Fruit fly (Drosophila melanogaster): Measurements from ENCODE around the gene skd.
A peak's percentile ranks its signal among the peaks of the same experiment; 100 is the strongest.

skd gene

dm6 chr3L:20950136-20950499, 77.1 kb downstream of the skd start (continued):
- TF ChIP-seq sob (GFP tag; IDR thresholded peaks at IDR 0.05) (no peak), CG13624 (GFP tag; optimal IDR thresholded peaks at IDR 0.05) (no peak), Fer3 (tag; optimal IDR thresholded peaks at IDR 0.05) (peak; percentile 11), CG1529 (GFP tag; optimal IDR thresholded peaks at IDR 0.05) (peak; percentile 61), CG10979 (tag; optimal IDR thresholded peaks at IDR 0.05) (peak; percentile 88), tap (tag; optimal IDR thresholded peaks at IDR 0.05) (peak; percentile 64), CG12071 (GFP tag; optimal IDR thresholded peaks at IDR 0.05) (no peak), kah (GFP tag; optimal IDR thresholded peaks at IDR 0.05) (peak; percentile 31), toy (GFP tag; IDR thresholded peaks at IDR 0.05) (no peak), onecut (GFP tag; IDR thresholded peaks at IDR 0.05) (peak; percentile 22; the same call in 1 of the 2 replicates), unc-4 (GFP tag; IDR thresholded peaks at IDR 0.05; ENCODE audit: partially characterized antibody) (no peak), CG8281 (tag; optimal IDR thresholded peaks at IDR 0.05) (peak; percentile 5), CG32772 (GFP tag; IDR thresholded peaks at IDR 0.05) (peak; percentile 39; the same call in 1 of the 2 replicates), ERR (GFP tag; optimal IDR thresholded peaks at IDR 0.05) (no peak), mirr (GFP tag; optimal IDR thresholded peaks at IDR 0.05) (no peak), CG3281 (GFP tag; optimal IDR thresholded peaks at IDR 0.05) (no peak), pros (GFP tag; optimal IDR thresholded peaks at IDR 0.05) (no peak), Chrac-16 (GFP tag; optimal IDR thresholded peaks at IDR 0.05) (peak; percentile 45), exex (tag; optimal IDR thresholded peaks at IDR 0.05) (no peak), nmo (GFP tag; optimal IDR thresholded peaks at IDR 0.05) (peak; percentile 88), TFAM (GFP tag; optimal IDR thresholded peaks at IDR 0.05) (no peak), ro (GFP tag; IDR thresholded peaks at IDR 0.05) (peak; percentile 32; the same call in 1 of the 2 replicates), CG10267 (tag; optimal IDR thresholded peaks at IDR 0.05) (peak; percentile 69), Taf1 (GFP tag; IDR thresholded peaks at IDR 0.05) (no peak), CG3995 (GFP tag; optimal IDR thresholded peaks at IDR 0.05) (no peak), CG2129 (GFP tag; IDR thresholded peaks at IDR 0.05; ENCODE audit: partially characterized antibody) (no peak), CG3847 (GFP tag; IDR thresholded peaks at IDR 0.05) (peak; percentile 15; the same call in 1 of the 2 replicates), CG4854 (GFP tag; optimal IDR thresholded peaks at IDR 0.05) (no peak), CG7745 (tag; optimal IDR thresholded peaks at IDR 0.05) (no peak), CG9932 (GFP tag; IDR thresholded peaks at IDR 0.05) (no peak), CG11085 (GFP tag; IDR thresholded peaks at IDR 0.05) (no peak), abd-A (tag; optimal IDR thresholded peaks at IDR 0.05) (no peak), CG33213 (GFP tag; optimal IDR thresholded peaks at IDR 0.05) (no peak), H2.0 (GFP tag; IDR thresholded peaks at IDR 0.05) (no peak), ham (GFP tag; IDR thresholded peaks at IDR 0.05) (no peak), cato (GFP tag; optimal IDR thresholded peaks at IDR 0.05; ENCODE audit: borderline replicate concordance) (peak; percentile 6), btn (GFP tag; optimal IDR thresholded peaks at IDR 0.05) (no peak), Ptx1 (GFP tag; IDR thresholded peaks at IDR 0.05) (peak; percentile 56; the same call in 1 of the 2 replicates), her (GFP tag; optimal IDR thresholded peaks at IDR 0.05) (no peak), ase (GFP tag; IDR thresholded peaks at IDR 0.05) (peak; percentile 48; the same call in 1 of the 3 replicates), br (optimal IDR thresholded peaks at IDR 0.05) (no peak), CG11398 (GFP tag; optimal IDR thresholded peaks at IDR 0.05) (no peak), Trl (optimal IDR thresholded peaks at IDR 0.05) (no peak), Trl (GFP tag; optimal IDR thresholded peaks at IDR 0.05) (no peak), vnd (GFP tag; IDR thresholded peaks at IDR 0.05; ENCODE audit: partially characterized antibody) (no peak), Usf (GFP tag; optimal IDR thresholded peaks at IDR 0.05) (no peak), HHEX (GFP tag; optimal IDR thresholded peaks at IDR 0.05) (peak; percentile 13), CG6765 (GFP tag; optimal IDR thresholded peaks at IDR 0.05) (no peak), shn (GFP tag; optimal IDR thresholded peaks at IDR 0.05) (no peak), gsb-n (tag; optimal IDR thresholded peaks at IDR 0.05) (peak; percentile 80), esg (GFP tag; conservative IDR thresholded peaks at IDR 0.05) (peak; percentile 45; the same call in 1 of the 2 replicates), CG10147 (GFP tag; optimal IDR thresholded peaks at IDR 0.05) (no peak)
